Fruit fly (Drosophila melanogaster) whole organism, adult: ENCODE measurements around the gene alpha-Est7.

Experiments
- CG11617 ChIP-seq: fragments of 200-800 bp; sonication (Bioruptor generic); optimal IDR thresholded peaks from 2 replicates; lab custom pipeline; 2017; ENCODE audit warnings: mild to moderate bottlenecking, missing biosample characterization, missing genetic modification reagents, missing genetic modification characterization
- CG12768 ChIP-seq: fragments of 200-800 bp; sonication (Bioruptor generic); optimal IDR thresholded peaks from 2 replicates; lab custom pipeline; 2017; ENCODE audit warnings: missing biosample characterization, missing genetic modification characterization, mild to moderate bottlenecking, moderate library complexity, missing genetic modification reagents
- CG14711 ChIP-seq: fragments of 200-800 bp; sonication (Bioruptor generic); optimal IDR thresholded peaks from 2 replicates; lab custom pipeline; 2018; ENCODE audit warnings: missing biosample characterization, mild to moderate bottlenecking, missing genetic modification characterization, moderate library complexity
- CG1620 ChIP-seq: fragments of 200-800 bp; sonication (Bioruptor generic); optimal IDR thresholded peaks from 2 replicates; lab custom pipeline; 2016; ENCODE audit warnings: missing biosample characterization, missing genetic modification characterization
- CG33017 ChIP-seq: fragments of 200-800 bp; sonication (Bioruptor generic); optimal IDR thresholded peaks from 2 replicates; lab custom pipeline; 2018; ENCODE audit warnings: missing biosample characterization, mild to moderate bottlenecking, missing genetic modification characterization, moderate library complexity
- CG5204 ChIP-seq: fragments of 200-800 bp; sonication (Bioruptor generic); optimal IDR thresholded peaks from 2 replicates; lab custom pipeline; 2016; ENCODE audit warnings: missing biosample characterization, missing genetic modification characterization
- CG7045 ChIP-seq: fragments of 200-800 bp; sonication (Bioruptor generic); optimal IDR thresholded peaks from 2 replicates; lab custom pipeline; 2017; ENCODE audit warnings: missing biosample characterization, mild to moderate bottlenecking, missing genetic modification characterization
- CG7101 ChIP-seq: fragments of 200-800 bp; sonication (Bioruptor generic); optimal IDR thresholded peaks from 2 replicates; lab custom pipeline; 2018; ENCODE audit warnings: missing biosample characterization, mild to moderate bottlenecking, missing genetic modification characterization, moderate library complexity
- Clk ChIP-seq: fragments of 200-800 bp; sonication (Bioruptor generic); optimal IDR thresholded peaks from 2 replicates; lab custom pipeline; 2017; ENCODE audit warnings: missing biosample characterization, missing genetic modification characterization
- Crg-1 ChIP-seq: fragments of 200-800 bp; sonication (Bioruptor generic); optimal IDR thresholded peaks from 2 replicates; lab custom pipeline; 2016; ENCODE audit warnings: missing biosample characterization, missing genetic modification characterization
- Hr96 ChIP-seq: fragments of 200-800 bp; sonication (Bioruptor generic); optimal IDR thresholded peaks from 2 replicates; lab custom pipeline; 2016; ENCODE audit warnings: missing biosample characterization, missing genetic modification characterization
- Mnt ChIP-seq: fragments of 200-800 bp; sonication (Bioruptor generic); optimal IDR thresholded peaks from 2 replicates; lab custom pipeline; 2016; ENCODE audit warnings: missing biosample characterization, mild to moderate bottlenecking, missing genetic modification characterization
- bab1 ChIP-seq: fragments of 200-800 bp; sonication (Bioruptor generic); optimal IDR thresholded peaks from 3 replicates; lab custom pipeline; 2019; ENCODE audit warnings: missing biosample characterization, mild to moderate bottlenecking, missing genetic modification characterization, moderate library complexity
- cic ChIP-seq: fragments of 200-800 bp; sonication (Bioruptor generic); optimal IDR thresholded peaks from 2 replicates; lab custom pipeline; 2017; ENCODE audit warnings: missing biosample characterization, mild to moderate bottlenecking, missing genetic modification characterization, moderate library complexity
- cnc ChIP-seq, 2 experiments: fragments of >200 bp; optimal IDR thresholded peaks; 2 replicates each; lab custom pipeline; 2017
- kay ChIP-seq: fragments of 200-800 bp; sonication (Bioruptor generic); peaks from one replicate; lab custom pipeline; 2016; ENCODE audit warnings: missing biosample characterization, missing genetic modification characterization, borderline replicate concordance
- ovo ChIP-seq: fragments of 200-800 bp; sonication (Bioruptor generic); optimal IDR thresholded peaks from 2 replicates; lab custom pipeline; 2016; ENCODE audit warnings: missing biosample characterization, missing genetic modification characterization
- pad ChIP-seq: fragments of 200-800 bp; sonication (Bioruptor generic); optimal IDR thresholded peaks from 3 replicates; lab custom pipeline; 2017; ENCODE audit warnings: missing biosample characterization, missing genetic modification characterization, mild to moderate bottlenecking, moderate library complexity, missing genetic modification reagents
- tj ChIP-seq: fragments of 200-800 bp; sonication (Bioruptor generic); optimal IDR thresholded peaks from 3 replicates; lab custom pipeline; 2017; ENCODE audit warnings: missing biosample characterization, mild to moderate bottlenecking, missing genetic modification characterization, moderate library complexity
- toe ChIP-seq: fragments of 200-800 bp; sonication (Bioruptor generic); optimal IDR thresholded peaks from 2 replicates; lab custom pipeline; 2016; ENCODE audit warnings: missing biosample characterization, missing genetic modification characterization

Gene alpha-Est7

dm6 chr3R:7506314-7506988, 17.1 kb downstream of the alpha-Est7 start:
- TF ChIP-seq CG7045 (GFP tag; lab: Kevin White, UChicago) (peak; percentile 43), Mnt (no peak), CG5204 (GFP tag; lab: Kevin White, UChicago) (peak; percentile 53), kay (GFP tag; lab: Kevin White, UChicago) (peak; percentile 74), toe (GFP tag; lab: Kevin White, UChicago) (no peak), pad (peak; percentile 19), CG7101 (peak; percentile 2), CG14711 (tag; lab: Kevin White, UChicago) (peak; percentile 67)

dm6 chr3R:7504989-7505761, 18.4 kb downstream of the alpha-Est7 start, which contains the start of gene alpha-Est9:
alpha-Est9 (minus strand) TSS chr3R:7505098.
- no peak for TF ChIP-seq CG5204 (GFP tag; lab: Kevin White, UChicago)
- no peak for TF ChIP-seq bab1 (GFP tag; lab: Kevin White, UChicago)
- no peak for TF ChIP-seq cnc (optimal IDR thresholded peaks at IDR 0.05; lab: Kevin White, UChicago)
- TF ChIP-seq CG7045 (GFP tag; lab: Kevin White, UChicago): no peak
- no peak for TF ChIP-seq Clk (GFP tag; lab: Kevin White, UChicago)
- peak; percentile 39 for TF ChIP-seq Hr96
- peak; percentile 74 for TF ChIP-seq Mnt
- TF ChIP-seq CG11617 (GFP tag; lab: Kevin White, UChicago): peak; percentile 16
- TF ChIP-seq cic (GFP tag; lab: Kevin White, UChicago): peak; percentile 59
- peak; percentile 33 for TF ChIP-seq CG12768 (GFP tag; lab: Kevin White, UChicago)
- no peak for TF ChIP-seq toe (GFP tag; lab: Kevin White, UChicago)
- TF ChIP-seq CG1620 (GFP tag; lab: Kevin White, UChicago): no peak
- peak; percentile 14 for TF ChIP-seq CG7101
- peak; percentile 95 for TF ChIP-seq kay (GFP tag; lab: Kevin White, UChicago)
- peak; percentile 11 for TF ChIP-seq pad
- TF ChIP-seq CG33017 (tag; lab: Kevin White, UChicago): peak; percentile 25
- TF ChIP-seq ovo (GFP tag; lab: Kevin White, UChicago): no peak
- peak; percentile 1 for TF ChIP-seq CG14711 (tag; lab: Kevin White, UChicago)
- TF ChIP-seq tj (GFP tag; lab: Kevin White, UChicago): peak; percentile 60
- no peak for TF ChIP-seq Crg-1

- TF ChIP-seq tj (GFP tag; lab: Kevin White, UChicago) (peak; percentile 62), cic (GFP tag; lab: Kevin White, UChicago) (no peak)
These were observed 20.3 kb downstream of the alpha-Est7 start for dm6 chr3R:7503216-7503615.

- no peak for TF ChIP-seq CG7101
These were observed 21.3 kb downstream of the alpha-Est7 start, which contains the start of gene Mics1 for dm6 chr3R:7502276-7502675. Mics1 (minus strand) TSS chr3R:7502376.

- TF ChIP-seq cic (GFP tag; lab: Kevin White, UChicago) (no peak), Clk (GFP tag; lab: Kevin White, UChicago) (no peak), Mnt (no peak), CG33017 (tag; lab: Kevin White, UChicago) (no peak)
These were observed 23.0 kb downstream of the alpha-Est7 start for dm6 chr3R:7500513-7500912.

dm6 chr3R:7499488-7499887, 24.1 kb downstream of the alpha-Est7 start:
- TF ChIP-seq kay (GFP tag; lab: Kevin White, UChicago) (peak; percentile 89), cic (GFP tag; lab: Kevin White, UChicago) (peak; percentile 10), Clk (GFP tag; lab: Kevin White, UChicago) (no peak)

dm6 chr3R:7497488-7497887, 26.1 kb downstream of the alpha-Est7 start:
- peak; percentile 81 for TF ChIP-seq tj (GFP tag; lab: Kevin White, UChicago)
- peak; percentile 19 for TF ChIP-seq bab1 (GFP tag; lab: Kevin White, UChicago)
- no peak for TF ChIP-seq Mnt
- no peak for TF ChIP-seq Clk (GFP tag; lab: Kevin White, UChicago)
- TF ChIP-seq CG12768 (GFP tag; lab: Kevin White, UChicago): peak; percentile 4
- peak; percentile 33 for TF ChIP-seq cic (GFP tag; lab: Kevin White, UChicago)
- no peak for TF ChIP-seq CG7101
